Fruit fly (Drosophila melanogaster) Kc167 (cell line): Measurements from ENCODE around the gene lin-28.

Experiments used
- h ChIP-seq: fragments of >200 bp; optimal IDR thresholded peaks from 3 replicates; lab custom pipeline; 2018; ENCODE audit warnings: missing external identifiers
- psq ChIP-seq: fragments of >200 bp; optimal IDR thresholded peaks from 2 replicates; lab custom pipeline; 2017; ENCODE audit warnings: missing external identifiers

dm6 chr3L:5608128-5608527, 46.4 kb upstream of the lin-28 start, which contains the start of gene Eaf6:
- TF ChIP-seq h (lab: Kevin White, UChicago), result no peak
- TF ChIP-seq psq (lab: Kevin White, UChicago), result no peak
